Worm (Caenorhabditis elegans) whole organism, young adult: ENCODE data around the gene appg-1.

Experiments
- B0261.1 ChIP-seq: sonication (generic microtip); optimal IDR thresholded peaks from 2 replicates; lab custom pipeline; 2016; ENCODE audit warnings: mild to moderate bottlenecking, missing genetic modification characterization, moderate library complexity, missing compliant biosample characterization
- C06A6.2 ChIP-seq: fragments of 200-800 bp; sonication (Bioruptor generic); conservative IDR thresholded peaks from 2 replicates; pipeline ENCODE4 v1.3.6; 2022; ENCODE audit warnings: missing genetic modification characterization, missing compliant biosample characterization
- F55B11.4 ChIP-seq: sonication (generic microtip); optimal IDR thresholded peaks from 2 replicates; lab custom pipeline; 2016; ENCODE audit warnings: missing compliant biosample characterization, missing genetic modification characterization, borderline replicate concordance; ENCODE audit not compliant: insufficient read depth
- F57C9.4 ChIP-seq: sonication (generic microtip); optimal IDR thresholded peaks from 2 replicates; lab custom pipeline; 2017; ENCODE audit warnings: mild to moderate bottlenecking, missing genetic modification characterization, missing compliant biosample characterization
- K12H6.12 ChIP-seq: fragments of 200-800 bp; sonication (Bioruptor generic); optimal IDR thresholded peaks from 2 replicates; lab custom pipeline; 2018; ENCODE audit warnings: mild to moderate bottlenecking, missing genetic modification characterization, missing compliant biosample characterization
- Y53G8AR.9 ChIP-seq: fragments of 200-800 bp; sonication (Bioruptor generic); conservative IDR thresholded peaks from 2 replicates; pipeline ENCODE4 v1.3.6; 2022; ENCODE audit warnings: missing genetic modification reagents, missing genetic modification characterization, missing compliant biosample characterization
- Y79H2A.3 ChIP-seq: fragments of 200-800 bp; sonication (Bioruptor generic); conservative IDR thresholded peaks from 2 replicates; pipeline ENCODE4 v1.3.6; 2022; ENCODE audit warnings: missing genetic modification reagents, missing genetic modification characterization, missing compliant biosample characterization
- akir-1 ChIP-seq: fragments of 200-800 bp; sonication (Bioruptor generic); optimal IDR thresholded peaks from 2 replicates; lab custom pipeline; 2018; ENCODE audit warnings: mild to moderate bottlenecking, missing genetic modification characterization, moderate library complexity, missing compliant biosample characterization
- aptf-3 ChIP-seq: fragments of 200-800 bp; sonication (Bioruptor generic); IDR thresholded peaks from 2 replicates; pipeline ENCODE4 v1.3.6; 2022; ENCODE audit warnings: missing genetic modification characterization, missing compliant biosample characterization
- atf-7 ChIP-seq: sonication (generic microtip); optimal IDR thresholded peaks from 2 replicates; lab custom pipeline; 2017; ENCODE audit warnings: mild to moderate bottlenecking, missing genetic modification characterization, missing compliant biosample characterization
- ccch-3 ChIP-seq: fragments of 200-800 bp; sonication (Bioruptor generic); optimal IDR thresholded peaks from 2 replicates; lab custom pipeline; 2018; ENCODE audit warnings: mild to moderate bottlenecking, missing genetic modification characterization, missing compliant biosample characterization
- ceh-58 ChIP-seq: fragments of 200-800 bp; sonication (Bioruptor generic); IDR thresholded peaks from 2 replicates; pipeline ENCODE4 v1.3.6; 2022; ENCODE audit warnings: missing genetic modification characterization, missing compliant biosample characterization
- die-1 ChIP-seq: sonication (generic microtip); optimal IDR thresholded peaks from 2 replicates; lab custom pipeline; 2016; ENCODE audit warnings: missing genotype, mild to moderate bottlenecking, missing genetic modification characterization, missing compliant biosample characterization
- dox-1 ChIP-seq: fragments of 200-800 bp; sonication (Bioruptor generic); IDR thresholded peaks from 2 replicates; pipeline ENCODE4 v1.3.6; 2022; ENCODE audit warnings: missing genetic modification reagents, missing genetic modification characterization, missing compliant biosample characterization
- dpff-1 ChIP-seq: sonication (generic microtip); optimal IDR thresholded peaks from 2 replicates; lab custom pipeline; 2017; ENCODE audit warnings: mild to moderate bottlenecking, missing genetic modification characterization, missing compliant biosample characterization
- efl-1 ChIP-seq: fragments of 150-350 bp; optimal IDR thresholded peaks from 2 replicates; lab custom pipeline; 2014; ENCODE audit warnings: missing biosample characterization, missing genetic modification reagents, missing genetic modification characterization
- egrh-3 ChIP-seq: fragments of 200-800 bp; sonication (Bioruptor generic); IDR thresholded peaks from 2 replicates; pipeline ENCODE4 v1.3.6; 2022; ENCODE audit warnings: missing genetic modification reagents, missing genetic modification characterization, missing compliant biosample characterization
- him-1 ChIP-seq: sonication (generic microtip); optimal IDR thresholded peaks from 2 replicates; lab custom pipeline; 2016; ENCODE audit warnings: missing genotype, missing genetic modification reagents, missing genetic modification characterization, missing compliant biosample characterization
- hlh-12 ChIP-seq: sonication (generic microtip); optimal IDR thresholded peaks from 2 replicates; lab custom pipeline; 2016; ENCODE audit warnings: missing genetic modification characterization, missing compliant biosample characterization
- hlh-26 ChIP-seq: fragments of 200-800 bp; sonication (Bioruptor generic); conservative IDR thresholded peaks from 2 replicates; pipeline ENCODE4 v1.3.6; 2022; ENCODE audit warnings: missing genetic modification reagents, missing genetic modification characterization, missing compliant biosample characterization
- hmg-20 ChIP-seq: fragments of 200-800 bp; sonication (Bioruptor generic); IDR thresholded peaks from 2 replicates; pipeline ENCODE4 v1.3.6; 2022; ENCODE audit warnings: missing genetic modification reagents, missing genetic modification characterization, missing compliant biosample characterization
- lin-26 ChIP-seq: fragments of 200-800 bp; sonication (Bioruptor generic); IDR thresholded peaks from 2 replicates; pipeline ENCODE4 v1.3.6; 2022; ENCODE audit warnings: missing genetic modification reagents, missing genetic modification characterization, missing compliant biosample characterization
- lin-35 ChIP-seq, 3 experiments: fragments of 150-350 bp in 2 of 3; sonication (generic microtip) in 1 of 3; optimal IDR thresholded peaks; 2 replicates each; lab custom pipeline; 2014 to 2018; ENCODE audit warnings: missing biosample characterization in 3 of 3, missing genetic modification characterization in 3 of 3, missing genetic modification reagents in 3 of 3
- lin-40 ChIP-seq: sonication (generic microtip); optimal IDR thresholded peaks from 2 replicates; lab custom pipeline; 2016; ENCODE audit warnings: missing genetic modification characterization, mild to moderate bottlenecking, missing compliant biosample characterization, missing genotype, missing genetic modification reagents
- lsy-27 ChIP-seq: sonication (generic microtip); optimal IDR thresholded peaks from 2 replicates; lab custom pipeline; 2017; ENCODE audit warnings: missing genetic modification characterization, mild to moderate bottlenecking, missing compliant biosample characterization, antibody characterized with exemption, missing genotype, borderline replicate concordance; ENCODE audit not compliant: insufficient read depth
- mes-4 ChIP-seq: sonication (generic microtip); optimal IDR thresholded peaks from 2 replicates; lab custom pipeline; 2016; ENCODE audit warnings: missing genotype, missing genetic modification characterization, missing compliant biosample characterization
- nfyb-1 ChIP-seq: fragments of 200-800 bp; sonication (Bioruptor generic); IDR thresholded peaks from 2 replicates; pipeline ENCODE4 v1.3.6; 2022; ENCODE audit warnings: missing genetic modification reagents, missing genetic modification characterization, missing compliant biosample characterization
- nhr-90 ChIP-seq: sonication (generic microtip); optimal IDR thresholded peaks from 2 replicates; lab custom pipeline; 2016; ENCODE audit warnings: missing genotype, mild to moderate bottlenecking, missing genetic modification characterization, missing compliant biosample characterization
- pbrm-1 ChIP-seq: fragments of 200-800 bp; sonication (Bioruptor generic); IDR thresholded peaks from 2 replicates; pipeline ENCODE4 v1.3.6; 2022; ENCODE audit warnings: missing genetic modification reagents, missing genetic modification characterization, missing compliant biosample characterization
- rec-8 ChIP-seq, 2 experiments: sonication (generic microtip); optimal IDR thresholded peaks; 2 replicates each; lab custom pipeline; 2016; ENCODE audit warnings: mild to moderate bottlenecking in 2 of 2, missing genetic modification characterization in 2 of 2, missing genetic modification reagents in 2 of 2, missing genotype in 2 of 2, missing biosample characterization in 1 of 2, missing compliant biosample characterization in 1 of 2, moderate library complexity in 1 of 2
- repo-1 ChIP-seq: sonication (generic microtip); optimal IDR thresholded peaks from 2 replicates; lab custom pipeline; 2017; ENCODE audit warnings: mild to moderate bottlenecking, missing genetic modification characterization, missing compliant biosample characterization
- rpc-1 ChIP-seq, 2 experiments: fragments of 150-350 bp in 1 of 2; sonication (generic microtip) in 1 of 2; optimal IDR thresholded peaks; 2 replicates each; lab custom pipeline; 2014 to 2018; ENCODE audit warnings: missing biosample characterization in 1 of 2, missing genetic modification characterization in 1 of 2, missing genetic modification reagents in 1 of 2, missing genotype in 1 of 2
- sea-2 ChIP-seq: fragments of 200-800 bp; sonication (Bioruptor generic); IDR thresholded peaks from 2 replicates; pipeline ENCODE4 v1.3.6; 2022; ENCODE audit warnings: missing genetic modification characterization, missing compliant biosample characterization
- somi-1 ChIP-seq: fragments of 200-800 bp; sonication (Bioruptor generic); optimal IDR thresholded peaks from 2 replicates; lab custom pipeline; 2018; ENCODE audit warnings: mild to moderate bottlenecking, missing genetic modification characterization, missing compliant biosample characterization
- sptf-2 ChIP-seq: fragments of 200-800 bp; sonication (Bioruptor generic); optimal IDR thresholded peaks from 2 replicates; lab custom pipeline; 2018; ENCODE audit warnings: mild to moderate bottlenecking, missing genetic modification characterization, missing compliant biosample characterization
- tbp1 ChIP-seq: fragments of 200-800 bp; sonication (Bioruptor generic); optimal IDR thresholded peaks from 2 replicates; lab custom pipeline; 2018; ENCODE audit warnings: mild to moderate bottlenecking, missing genetic modification characterization, missing compliant biosample characterization
- xnd-1 ChIP-seq: sonication (generic microtip); optimal IDR thresholded peaks from 2 replicates; lab custom pipeline; 2016; ENCODE audit warnings: missing genotype, missing genetic modification reagents, missing genetic modification characterization, missing compliant biosample characterization
- zim-3 ChIP-seq: sonication (generic microtip); optimal IDR thresholded peaks from 2 replicates; lab custom pipeline; 2017; ENCODE audit warnings: mild to moderate bottlenecking, missing genetic modification characterization, moderate library complexity, missing compliant biosample characterization

The appg-1 gene

ce11 chrII:10308726-10309125, 17.1 kb upstream of the appg-1 start, which contains the start of gene gcy-4:
Gene gcy-4 (minus strand): TSS chrII:10308826.
- TF ChIP-seq rpc-1 (optimal IDR thresholded peaks at IDR 0.05; lab: Kevin White, UChicago) (no peak), rpc-1 (tag; optimal IDR thresholded peaks at IDR 0.05; lab: Kevin White, UChicago) (no peak), lin-40 (tag; lab: Kevin White, UChicago) (no peak), sptf-2 (GFP tag; lab: Kevin White, UChicago) (no peak), ceh-58 (GFP tag; lab: Robert Waterston, UW) (no peak), mes-4 (tag; lab: Kevin White, UChicago) (no peak), zim-3 (tag; lab: Kevin White, UChicago) (no peak), F57C9.4 (tag; lab: Kevin White, UChicago) (no peak), tbp1 (GFP tag; lab: Kevin White, UChicago) (no peak), ccch-3 (no peak), F55B11.4 (no peak), rec-8 (tag; optimal IDR thresholded peaks at IDR 0.05; lab: Kevin White, UChicago) (no peak), him-1 (tag; lab: Kevin White, UChicago) (no peak), die-1 (tag; lab: Kevin White, UChicago) (no peak), K12H6.12 (tag; lab: Kevin White, UChicago) (no peak), efl-1 (GFP tag; lab: Kevin White, UChicago) (no peak), hmg-20 (GFP tag; lab: Robert Waterston, UW) (no peak), B0261.1 (no peak), Y53G8AR.9 (no peak), dox-1 (GFP tag; lab: Robert Waterston, UW) (no peak), lin-35 (GFP tag; optimal IDR thresholded peaks at IDR 0.05; lab: Kevin White, UChicago) (no peak)
- TF ChIP-seq, all 124 proteins: peak for 0

ce11 chrII:10309337-10309736, 16.5 kb upstream of the appg-1 start, which contains the start of gene ZK970.8:
Gene ZK970.8 (plus strand): TSS chrII:10309637.
- TF ChIP-seq hmg-20 (GFP tag; lab: Robert Waterston, UW): no peak
- TF ChIP-seq repo-1 (tag; lab: Kevin White, UChicago): no peak
- no peak for TF ChIP-seq hlh-26 (GFP tag; lab: Robert Waterston, UW)
- TF ChIP-seq rec-8 (tag; optimal IDR thresholded peaks at IDR 0.05; lab: Kevin White, UChicago): no peak
- no peak for TF ChIP-seq Y79H2A.3 (GFP tag; lab: Robert Waterston, UW)
- TF ChIP-seq dpff-1 (tag; lab: Kevin White, UChicago): no peak
- TF ChIP-seq lsy-27 (tag; lab: Kevin White, UChicago): no peak
- TF ChIP-seq lin-26: no peak
- no peak for TF ChIP-seq sea-2
- TF ChIP-seq pbrm-1 (GFP tag; lab: Robert Waterston, UW): no peak
- TF ChIP-seq nhr-90 (tag; lab: Kevin White, UChicago): no peak

- no peak for TF ChIP-seq nfyb-1 (GFP tag; lab: Robert Waterston, UW)
- TF ChIP-seq hlh-12 (tag; lab: Kevin White, UChicago): no peak
- no peak for TF ChIP-seq dox-1 (GFP tag; lab: Robert Waterston, UW)
- TF ChIP-seq xnd-1 (tag; lab: Kevin White, UChicago): no peak
- no peak for TF ChIP-seq akir-1 (GFP tag; lab: Kevin White, UChicago)
- TF ChIP-seq aptf-3 (GFP tag; lab: Robert Waterston, UW): no peak
- TF ChIP-seq efl-1 (GFP tag; lab: Kevin White, UChicago): no peak
- TF ChIP-seq atf-7 (tag; lab: Kevin White, UChicago): no peak
- TF ChIP-seq lin-26: no peak
- no peak for TF ChIP-seq K12H6.12 (tag; lab: Kevin White, UChicago)
- no peak for TF ChIP-seq egrh-3 (GFP tag; lab: Robert Waterston, UW)
- TF ChIP-seq C06A6.2 (GFP tag; lab: Robert Waterston, UW): no peak
- no peak for TF ChIP-seq somi-1 (GFP tag; lab: Kevin White, UChicago)
Observed at ce11 chrII:10311973-10312372, 13.9 kb upstream of the appg-1 start, which contains the start of gene srlf-34. Gene srlf-34 (plus strand): TSS chrII:10312293.
